Worm (Caenorhabditis elegans) whole organism, L2 larva: ENCODE results near the gene F56B3.4.

Experiments
- elt-1 ChIP-seq: fragments of 150-350 bp; optimal IDR thresholded peaks from 2 replicates; lab custom pipeline; 2014; ENCODE audit warnings: missing biosample characterization, missing genetic modification characterization
- mab-5 ChIP-seq: fragments of 150-350 bp; optimal IDR thresholded peaks from 2 replicates; lab custom pipeline; 2014; ENCODE audit warnings: missing biosample characterization, missing genetic modification characterization
- nhr-12 ChIP-seq: fragments of 150-350 bp; optimal IDR thresholded peaks from 2 replicates; lab custom pipeline; 2014; ENCODE audit warnings: missing biosample characterization, missing genetic modification characterization
- unc-62 ChIP-seq: fragments of 150-350 bp; optimal IDR thresholded peaks from 2 replicates; lab custom pipeline; 2014; ENCODE audit warnings: missing biosample characterization, missing genetic modification reagents, missing genetic modification characterization

DNA sequence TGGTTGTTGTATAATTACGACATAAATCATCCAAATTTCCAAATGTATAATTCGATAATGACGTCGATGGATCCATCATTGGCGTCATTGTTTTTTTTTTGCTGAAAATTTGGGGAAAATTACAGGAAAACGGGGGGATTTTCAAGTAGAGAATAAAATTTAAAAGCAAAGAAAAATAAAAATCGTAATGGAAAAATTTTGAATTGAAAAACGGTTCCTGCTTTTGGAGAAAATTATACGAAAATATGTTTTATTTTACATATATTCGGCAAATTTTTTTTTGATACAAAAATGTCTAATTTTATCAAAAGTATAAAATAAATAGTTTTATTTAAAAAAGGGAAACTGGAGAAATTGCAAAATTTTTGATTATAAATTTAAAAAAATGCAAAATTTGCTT, 30.8 kb upstream of the F56B3.4 start, which contains the start of gene zipt-15:
- no peak for TF ChIP-seq mab-5
- no peak for TF ChIP-seq nhr-12 (tag; lab: Kevin White, UChicago)
- no peak for TF ChIP-seq unc-62
- TF ChIP-seq elt-1, result no peak
